Worm (Caenorhabditis elegans): ENCODE measurements around the gene mcm-10.

- TF ChIP-seq ztf-29 (GFP tag; IDR thresholded peaks at IDR 0.05) = no peak
- no peak for TF ChIP-seq klf-2 (GFP tag; conservative IDR thresholded peaks at IDR 0.05)
- no peak for TF ChIP-seq tab-1 (GFP tag; IDR thresholded peaks at IDR 0.05)
- no peak for TF ChIP-seq ztf-23 (GFP tag; IDR thresholded peaks at IDR 0.05)
Observed at ce11 chrIII:11358273-11358672, 40.9 kb downstream of the mcm-10 start.

All from whole organism, midembryonic.